Fruit fly (Drosophila melanogaster): ENCODE results near the gene Icmt.

dm6 chr3L:13041292-13042067 lies 23.4 kb downstream of the Icmt start, which contains the start of gene RpS4:
- no peak for TF ChIP-seq CG8478 (optimal IDR thresholded peaks at IDR 0.05)
- peak in 1 of 2 experiments; percentile 41 for TF ChIP-seq CTCF (optimal IDR thresholded peaks at IDR 0.05)
